Worm (Caenorhabditis elegans) whole organism, L3 larva: ENCODE data around the gene eef-1B.2.

Experiments used
- ceh-82 ChIP-seq: fragments of 150-350 bp; optimal IDR thresholded peaks from 2 replicates; lab custom pipeline; 2014; ENCODE audit warnings: missing biosample characterization, missing genetic modification characterization
- elt-1 ChIP-seq: fragments of 150-350 bp; optimal IDR thresholded peaks from 2 replicates; lab custom pipeline; 2014; ENCODE audit warnings: missing biosample characterization, missing genetic modification characterization
- lin-39 ChIP-seq: fragments of 150-350 bp; optimal IDR thresholded peaks from 2 replicates; lab custom pipeline; 2018; ENCODE audit warnings: missing biosample characterization, missing genetic modification reagents, missing genetic modification characterization
- mdl-1 ChIP-seq: fragments of 150-350 bp; optimal IDR thresholded peaks from 2 replicates; lab custom pipeline; 2014; ENCODE audit warnings: missing biosample characterization, missing genetic modification characterization
- nhr-12 ChIP-seq: fragments of 150-350 bp; optimal IDR thresholded peaks from 2 replicates; lab custom pipeline; 2014; ENCODE audit warnings: missing biosample characterization, missing genetic modification characterization
- nhr-23 ChIP-seq: fragments of 150-350 bp; optimal IDR thresholded peaks from 2 replicates; lab custom pipeline; 2014; ENCODE audit warnings: missing biosample characterization, missing genetic modification reagents, missing genetic modification characterization
- nhr-77 ChIP-seq: fragments of 150-350 bp; optimal IDR thresholded peaks from 2 replicates; lab custom pipeline; 2014; ENCODE audit warnings: missing biosample characterization, missing genetic modification characterization
- unc-62 ChIP-seq: fragments of 150-350 bp; sonication (generic microtip); optimal IDR thresholded peaks from 4 replicates; lab custom pipeline; 2014; ENCODE audit warnings: missing biosample characterization, missing genetic modification reagents, missing genetic modification characterization
- ztf-11 ChIP-seq: fragments of 150-350 bp; optimal IDR thresholded peaks from 2 replicates; lab custom pipeline; 2014; ENCODE audit warnings: missing biosample characterization, missing genetic modification characterization

DNA sequence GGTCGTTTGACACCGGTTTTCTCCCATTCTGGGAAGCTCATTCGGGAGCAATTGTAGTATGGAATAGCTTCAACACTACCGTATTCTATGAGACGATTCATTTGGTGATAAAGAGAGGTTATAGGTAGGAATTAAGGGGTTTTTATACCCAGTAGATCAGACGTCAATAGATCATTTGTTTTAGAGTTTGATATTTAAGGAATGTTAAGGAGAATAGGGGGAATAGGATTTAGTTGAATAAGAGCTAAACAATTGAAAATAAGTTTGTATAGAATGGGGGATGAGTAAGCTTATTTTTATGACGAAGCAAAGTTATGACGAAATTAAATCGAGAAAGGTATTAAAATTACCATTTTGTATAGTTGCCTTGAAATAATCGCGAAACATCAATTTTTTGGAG, 16.1 kb downstream of the eef-1B.2 start, which contains the start of gene srt-47:
- no peak for TF ChIP-seq elt-1
- no peak for TF ChIP-seq ztf-11 (tag; lab: Kevin White, UChicago)
- no peak for TF ChIP-seq nhr-77 (tag; lab: Kevin White, UChicago)
- no peak for TF ChIP-seq unc-62 (GFP tag; lab: Kevin White, UChicago)
- TF ChIP-seq ceh-82 (tag; lab: Kevin White, UChicago): no peak
- TF ChIP-seq nhr-23 (tag; lab: Kevin White, UChicago): no peak
- TF ChIP-seq lin-39 (tag; lab: Kevin White, UChicago): no peak
- TF ChIP-seq nhr-12 (tag; lab: Kevin White, UChicago): no peak
- TF ChIP-seq mdl-1 (tag; lab: Kevin White, UChicago): no peak
